Worm (Caenorhabditis elegans): Measurements from ENCODE around the gene srbc-44.

- TF ChIP-seq W03F9.2 (tag; optimal IDR thresholded peaks at IDR 0.05) (no peak), him-1 (tag; optimal IDR thresholded peaks at IDR 0.05) (no peak)
Measured at ce11 chrV:12795927-12796326, 7.6 kb upstream of the srbc-44 start.
